Fruit fly (Drosophila melanogaster) whole organism, embryonic: ENCODE measurements around the gene CG31633.

Experiments
- Asciz ChIP-seq: fragments of 200-800 bp; sonication (Bioruptor generic); optimal IDR thresholded peaks from 2 replicates; lab custom pipeline; 2017; ENCODE audit warnings: missing biosample characterization, mild to moderate bottlenecking, missing genetic modification characterization, missing genetic modification reagents
- Bdp1 ChIP-seq: fragments of 200-800 bp; sonication (Bioruptor generic); optimal IDR thresholded peaks from 3 replicates; lab custom pipeline; 2016; ENCODE audit warnings: missing biosample characterization, missing genetic modification characterization
- C15 ChIP-seq: fragments of 200-800 bp; sonication (Bioruptor generic); IDR thresholded peaks from 3 replicates; pipeline ENCODE4 v1.3.6; 2022; ENCODE audit warnings: missing biosample characterization, missing genetic modification characterization
- CG10321 ChIP-seq: fragments of 200-800 bp; sonication (Bioruptor generic); IDR thresholded peaks from 2 replicates; pipeline ENCODE4 v1.3.6; 2022; ENCODE audit warnings: missing biosample characterization, missing genetic modification characterization
- CG10979 ChIP-seq: fragments of 200-800 bp; sonication (Bioruptor generic); optimal IDR thresholded peaks from 2 replicates; lab custom pipeline; 2018; ENCODE audit warnings: missing biosample characterization, mild to moderate bottlenecking, missing genetic modification characterization, moderate library complexity
- CG13775 ChIP-seq: fragments of 200-800 bp; sonication (Bioruptor generic); optimal IDR thresholded peaks from 3 replicates; lab custom pipeline; 2017; ENCODE audit warnings: missing biosample characterization, mild to moderate bottlenecking, missing genetic modification characterization
- CG14667 ChIP-seq: fragments of 200-800 bp; sonication (Bioruptor generic); IDR thresholded peaks from 2 replicates; pipeline ENCODE4 v1.3.6; 2022; ENCODE audit warnings: missing biosample characterization, missing genetic modification characterization
- CG17359 ChIP-seq: fragments of 200-800 bp; sonication (Bioruptor generic); optimal IDR thresholded peaks from 3 replicates; lab custom pipeline; 2018; ENCODE audit warnings: missing biosample characterization, mild to moderate bottlenecking, missing genetic modification characterization, moderate library complexity
- CG17829 ChIP-seq: fragments of 200-800 bp; optimal IDR thresholded peaks from 2 replicates; lab custom pipeline; 2019; ENCODE audit warnings: missing biosample characterization, mild to moderate bottlenecking, missing genetic modification characterization, moderate library complexity
- CG18011 ChIP-seq: fragments of 200-800 bp; sonication (Bioruptor generic); optimal IDR thresholded peaks from 2 replicates; lab custom pipeline; 2017; ENCODE audit warnings: missing biosample characterization, missing genetic modification characterization, mild to moderate bottlenecking, moderate library complexity, missing genotype
- CG33213 ChIP-seq: fragments of 200-800 bp; sonication (Bioruptor generic); optimal IDR thresholded peaks from 3 replicates; lab custom pipeline; 2016; ENCODE audit warnings: missing biosample characterization, missing genetic modification characterization
- CG34376 ChIP-seq: fragments of 200-800 bp; sonication (Bioruptor generic); optimal IDR thresholded peaks from 2 replicates; lab custom pipeline; 2018; ENCODE audit warnings: missing biosample characterization, mild to moderate bottlenecking, missing genetic modification characterization
- CG42726 ChIP-seq: fragments of 200-800 bp; sonication (Bioruptor generic); IDR thresholded peaks from 2 replicates; pipeline ENCODE4 v1.3.6; 2022; ENCODE audit warnings: missing biosample characterization, missing genetic modification characterization; ENCODE audit not compliant: partially characterized antibody
- CG4404 ChIP-seq: fragments of 200-800 bp; sonication (Bioruptor generic); IDR thresholded peaks from 2 replicates; pipeline ENCODE4 v1.3.6; 2022; ENCODE audit warnings: missing biosample characterization, missing genetic modification characterization
- CG5245 ChIP-seq: fragments of 200-800 bp; sonication (Bioruptor generic); optimal IDR thresholded peaks from 3 replicates; lab custom pipeline; 2016; ENCODE audit warnings: missing biosample characterization, missing genetic modification characterization
- CG6654 ChIP-seq: fragments of 200-800 bp; sonication (Bioruptor generic); optimal IDR thresholded peaks from 2 replicates; lab custom pipeline; 2017; ENCODE audit warnings: missing biosample characterization, mild to moderate bottlenecking, missing genetic modification characterization
- CG7271 ChIP-seq: fragments of 200-800 bp; sonication (Bioruptor generic); optimal IDR thresholded peaks from 2 replicates; lab custom pipeline; 2018; ENCODE audit warnings: missing biosample characterization, mild to moderate bottlenecking, missing genetic modification characterization, moderate library complexity
- CTCF ChIP-seq: fragments of 200-800 bp; sonication (Bioruptor generic); optimal IDR thresholded peaks from 2 replicates; lab custom pipeline; 2017; ENCODE audit warnings: missing biosample characterization, mild to moderate bottlenecking, missing genetic modification characterization, moderate library complexity
- Camta ChIP-seq: fragments of 200-800 bp; sonication (Bioruptor generic); optimal IDR thresholded peaks from 2 replicates; lab custom pipeline; 2016; ENCODE audit warnings: missing biosample characterization, missing genetic modification characterization
- D19B ChIP-seq: fragments of 200-800 bp; sonication (Bioruptor generic); optimal IDR thresholded peaks from 2 replicates; lab custom pipeline; 2017; ENCODE audit warnings: missing biosample characterization, mild to moderate bottlenecking, missing genetic modification characterization
- E2f2 ChIP-seq: fragments of 200-800 bp; sonication (Bioruptor generic); IDR thresholded peaks from 2 replicates; pipeline ENCODE4 v1.3.6; 2022; ENCODE audit warnings: missing biosample characterization, missing genetic modification characterization
- H2.0 ChIP-seq: fragments of 200-800 bp; sonication (Bioruptor generic); IDR thresholded peaks from 2 replicates; pipeline ENCODE4 v1.3.6; 2022; ENCODE audit warnings: missing biosample characterization, missing genetic modification characterization
- Hmr ChIP-seq: fragments of 200-800 bp; sonication (Bioruptor generic); optimal IDR thresholded peaks from 3 replicates; lab custom pipeline; 2017; ENCODE audit warnings: mild to moderate bottlenecking, missing biosample characterization, missing genetic modification reagents, missing genetic modification characterization
- Lhr ChIP-seq: fragments of 200-800 bp; sonication (Bioruptor generic); optimal IDR thresholded peaks from 3 replicates; lab custom pipeline; 2017; ENCODE audit warnings: mild to moderate bottlenecking, missing biosample characterization, missing genetic modification reagents, missing genetic modification characterization
- Oli ChIP-seq: fragments of 200-800 bp; sonication (Bioruptor generic); optimal IDR thresholded peaks from 2 replicates; lab custom pipeline; 2018; ENCODE audit warnings: missing biosample characterization, mild to moderate bottlenecking, missing genetic modification characterization, moderate library complexity
- Optix ChIP-seq: fragments of 200-800 bp; sonication (Bioruptor generic); IDR thresholded peaks from 3 replicates; pipeline ENCODE4 v1.3.6; 2022; ENCODE audit warnings: missing biosample characterization, missing genetic modification characterization
- Side ChIP-seq: fragments of 200-800 bp; sonication (Bioruptor generic); optimal IDR thresholded peaks from 2 replicates; lab custom pipeline; 2016; ENCODE audit warnings: missing biosample characterization, missing genetic modification characterization
- Sry-β ChIP-seq: fragments of 200-800 bp; sonication (Bioruptor generic); optimal IDR thresholded peaks from 2 replicates; lab custom pipeline; 2018; ENCODE audit warnings: missing biosample characterization, mild to moderate bottlenecking, missing genetic modification characterization, moderate library complexity
- TFAM ChIP-seq: fragments of 200-800 bp; sonication (Bioruptor generic); optimal IDR thresholded peaks from 2 replicates; lab custom pipeline; 2017; ENCODE audit warnings: missing biosample characterization, missing genetic modification characterization, inconsistent platforms
- Trl ChIP-seq, 3 experiments: fragments of >200 bp in 2 of 3; fragments of 200-800 bp in 1 of 3; sonication (Bioruptor generic) in 1 of 3; optimal IDR thresholded peaks; 2 replicates in 1 of 3; 3 replicates in 2 of 3; lab custom pipeline; 2016 to 2017; ENCODE audit warnings: missing biosample characterization in 1 of 3, missing genetic modification characterization in 1 of 3
- ara ChIP-seq: fragments of 200-800 bp; sonication (Bioruptor generic); IDR thresholded peaks from 2 replicates; pipeline ENCODE4 v1.3.6; 2022; ENCODE audit warnings: missing biosample characterization, missing genetic modification characterization
- bbx ChIP-seq: fragments of 200-800 bp; sonication (Bioruptor generic); IDR thresholded peaks from 2 replicates; pipeline ENCODE4 v1.3.6; 2022; ENCODE audit warnings: missing biosample characterization, missing genetic modification characterization; ENCODE audit not compliant: partially characterized antibody
- chinmo ChIP-seq: fragments of 200-800 bp; sonication (Bioruptor generic); IDR thresholded peaks from 4 replicates; pipeline ENCODE4 v1.3.6; 2022; ENCODE audit warnings: missing biosample characterization, missing genetic modification characterization; ENCODE audit not compliant: partially characterized antibody
- croc ChIP-seq: fragments of 200-800 bp; sonication (Bioruptor generic); conservative IDR thresholded peaks from 3 replicates; pipeline ENCODE4 v1.3.6; 2022; ENCODE audit warnings: missing biosample characterization, missing genetic modification characterization
- fd3F ChIP-seq: fragments of 200-800 bp; sonication (Bioruptor generic); optimal IDR thresholded peaks from 2 replicates; lab custom pipeline; 2018; ENCODE audit warnings: missing biosample characterization, mild to moderate bottlenecking, missing genetic modification characterization, moderate library complexity
- fu2 ChIP-seq: fragments of 200-800 bp; sonication (Bioruptor generic); optimal IDR thresholded peaks from 2 replicates; lab custom pipeline; 2016; ENCODE audit warnings: missing biosample characterization, missing genetic modification characterization
- gcm2 ChIP-seq: fragments of 200-800 bp; sonication (Bioruptor generic); optimal IDR thresholded peaks from 2 replicates; lab custom pipeline; 2016; ENCODE audit warnings: missing biosample characterization, missing genetic modification characterization
- gro ChIP-seq: fragments of 200-800 bp; sonication (Bioruptor generic); optimal IDR thresholded peaks from 2 replicates; lab custom pipeline; 2016; ENCODE audit warnings: missing biosample characterization, missing genetic modification characterization
- her ChIP-seq: fragments of 200-800 bp; sonication (Bioruptor generic); optimal IDR thresholded peaks from 2 replicates; lab custom pipeline; 2016; ENCODE audit warnings: missing biosample characterization, missing genetic modification characterization
- kni ChIP-seq: fragments of 200-800 bp; sonication (Bioruptor generic); optimal IDR thresholded peaks from 3 replicates; lab custom pipeline; 2017; ENCODE audit warnings: mild to moderate bottlenecking, missing biosample characterization, missing genetic modification reagents, missing genetic modification characterization
- otp ChIP-seq: fragments of 200-800 bp; sonication (Bioruptor generic); IDR thresholded peaks from 3 replicates; pipeline ENCODE4, ENCODE4 v1.3.6; 2022; ENCODE audit warnings: missing biosample characterization, missing genetic modification characterization
- pita ChIP-seq: fragments of 200-800 bp; sonication (Bioruptor generic); optimal IDR thresholded peaks from 2 replicates; lab custom pipeline; 2017; ENCODE audit warnings: missing biosample characterization, mild to moderate bottlenecking, missing genetic modification characterization
- slbo ChIP-seq: fragments of 200-800 bp; sonication (Bioruptor generic); IDR thresholded peaks from 2 replicates; pipeline ENCODE4 v1.3.6; 2022; ENCODE audit warnings: missing biosample characterization, missing genetic modification characterization
- stc ChIP-seq: fragments of 200-800 bp; sonication (Bioruptor generic); IDR thresholded peaks from 2 replicates; pipeline ENCODE4 v1.3.6; 2022; ENCODE audit warnings: missing biosample characterization, missing genetic modification characterization
- twi ChIP-seq: fragments of 200-800 bp; optimal IDR thresholded peaks from 2 replicates; lab custom pipeline; 2019; ENCODE audit warnings: missing biosample characterization, mild to moderate bottlenecking, missing genetic modification characterization, moderate library complexity
- tx ChIP-seq: fragments of 200-800 bp; sonication (Bioruptor generic); optimal IDR thresholded peaks from 2 replicates; lab custom pipeline; 2016; ENCODE audit warnings: missing biosample characterization, missing genetic modification characterization
- unpg ChIP-seq: fragments of 200-800 bp; sonication (Bioruptor generic); optimal IDR thresholded peaks from 3 replicates; lab custom pipeline; 2018; ENCODE audit warnings: missing biosample characterization, mild to moderate bottlenecking, missing genetic modification characterization, moderate library complexity
- wdn ChIP-seq: fragments of 200-800 bp; sonication (Bioruptor generic); IDR thresholded peaks from 2 replicates; pipeline ENCODE4 v1.3.6; 2022; ENCODE audit warnings: missing biosample characterization, missing genetic modification characterization
- yki ChIP-seq: fragments of >200 bp; optimal IDR thresholded peaks from 3 replicates; lab custom pipeline; 2018
- zen2 ChIP-seq: fragments of 200-800 bp; sonication (Bioruptor generic); IDR thresholded peaks from 3 replicates; pipeline ENCODE4 v1.3.6; 2022; ENCODE audit warnings: missing biosample characterization, missing genetic modification characterization; ENCODE audit not compliant: partially characterized antibody

CG31633 gene

DNA sequence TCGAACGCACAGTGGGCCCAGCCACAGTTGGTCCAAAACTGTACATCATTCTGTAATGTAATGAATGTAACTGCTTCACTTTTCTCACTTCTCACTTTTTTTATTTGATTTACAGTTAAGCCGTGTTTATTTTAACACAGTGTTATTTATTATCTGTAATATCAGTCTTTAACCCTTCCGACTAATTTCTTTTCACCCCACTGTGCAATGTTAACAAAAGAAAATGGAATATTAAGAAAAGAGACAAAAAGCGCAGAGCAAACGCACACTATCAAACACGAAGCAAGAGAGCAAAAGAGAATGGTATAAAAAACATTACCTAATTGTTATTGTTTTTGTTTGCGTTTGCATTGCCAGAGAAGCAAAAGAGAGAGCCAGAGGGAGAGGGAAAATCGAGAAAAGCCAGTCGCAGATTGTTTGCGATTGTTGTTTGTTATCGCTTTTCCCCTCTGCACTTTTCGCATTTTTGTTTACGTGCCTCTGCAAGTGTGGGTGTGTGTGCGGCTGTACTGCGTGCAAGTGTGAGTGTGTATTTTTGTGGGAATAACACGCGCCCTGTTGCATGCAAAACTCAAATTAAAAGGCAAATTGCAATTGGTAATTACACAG lies 8.9 kb downstream of the CG31633 start (continued):
- peak; percentile 78 for TF ChIP-seq CTCF (GFP tag; lab: Kevin White, UChicago)
- peak; percentile 92 for TF ChIP-seq CG6654 (GFP tag; lab: Kevin White, UChicago)
- TF ChIP-seq CG10321 (GFP tag; lab: Robert Waterston, UW) = peak; percentile 82
- TF ChIP-seq CG17359 = peak; percentile 99
- peak; percentile 95 for TF ChIP-seq Bdp1 (GFP tag; lab: Kevin White, UChicago)
- peak; percentile 87 for TF ChIP-seq E2f2 (GFP tag; lab: Robert Waterston, UW)
- TF ChIP-seq H2.0 (GFP tag; lab: Robert Waterston, UW) = peak; percentile 97
- TF ChIP-seq CG10979 = peak; percentile 99
- no peak for TF ChIP-seq pita (GFP tag; lab: Kevin White, UChicago)
- peak; percentile 99 for TF ChIP-seq CG17829
- no peak for TF ChIP-seq CG42726 (GFP tag; lab: Robert Waterston, UW)
- peak; percentile 99 for TF ChIP-seq Oli (tag; lab: Kevin White, UChicago)
- peak; percentile 94 for TF ChIP-seq CG14667 (GFP tag; lab: Robert Waterston, UW)
- TF ChIP-seq Trl (optimal IDR thresholded peaks at IDR 0.05; lab: Kevin White, UChicago) = peak; percentile 69 to 89
- TF ChIP-seq Trl (GFP tag; optimal IDR thresholded peaks at IDR 0.05; lab: Kevin White, UChicago) = peak; percentile 99
- peak; percentile 99 for TF ChIP-seq unpg (GFP tag; lab: Kevin White, UChicago)
- TF ChIP-seq Side (GFP tag; lab: Kevin White, UChicago) = peak; percentile 98
- TF ChIP-seq stc (GFP tag; lab: Robert Waterston, UW) = peak; percentile 98
- peak; percentile 95 for TF ChIP-seq Lhr
- TF ChIP-seq fd3F (GFP tag; lab: Kevin White, UChicago) = peak; percentile 96
- peak; percentile 95 for TF ChIP-seq C15 (GFP tag; lab: Robert Waterston, UW)
- TF ChIP-seq Asciz = peak; percentile 99
- TF ChIP-seq otp = peak; percentile 98
- peak; percentile 90 for TF ChIP-seq D19B
- peak; percentile 97 for TF ChIP-seq her (GFP tag; lab: Kevin White, UChicago)
- peak; percentile 93 for TF ChIP-seq CG7271 (tag; lab: Kevin White, UChicago)
- TF ChIP-seq ara (GFP tag; lab: Robert Waterston, UW) = peak; percentile 97
- TF ChIP-seq gro (GFP tag; lab: Kevin White, UChicago) = peak; percentile 98
- TF ChIP-seq gcm2 (GFP tag; lab: Kevin White, UChicago) = peak; percentile 97
- TF ChIP-seq CG13775 (GFP tag; lab: Kevin White, UChicago) = peak; percentile 96
- TF ChIP-seq CG18011 (GFP tag; lab: Kevin White, UChicago) = peak; percentile 91
- peak; percentile 97 for TF ChIP-seq Optix
- peak; percentile 96 for TF ChIP-seq chinmo (GFP tag; lab: Robert Waterston, UW)
- TF ChIP-seq fu2 (GFP tag; lab: Kevin White, UChicago) = peak; percentile 96
- TF ChIP-seq slbo = peak; percentile 97
- peak; percentile 95 for TF ChIP-seq TFAM (GFP tag; lab: Kevin White, UChicago)
- TF ChIP-seq yki (lab: Kevin White, UChicago) = no peak
- peak; percentile 98 for TF ChIP-seq CG33213
- TF ChIP-seq croc (GFP tag; lab: Robert Waterston, UW) = peak; percentile 94
- TF ChIP-seq twi (tag; lab: Kevin White, UChicago) = peak; percentile 95
- peak; percentile 94 for TF ChIP-seq wdn (GFP tag; lab: Robert Waterston, UW)
- peak; percentile 89 for TF ChIP-seq CG4404 (GFP tag; lab: Robert Waterston, UW)
- TF ChIP-seq kni (GFP tag; lab: Kevin White, UChicago) = peak; percentile 97
- peak; percentile 98 for TF ChIP-seq CG5245 (GFP tag; lab: Kevin White, UChicago)
- TF ChIP-seq tx (GFP tag; lab: Kevin White, UChicago) = peak; percentile 98
- peak; percentile 75 for TF ChIP-seq Sry-β
- no peak for TF ChIP-seq zen2 (GFP tag; lab: Robert Waterston, UW)
- peak; percentile 42; the same call in 1 of the 2 replicates for TF ChIP-seq bbx (GFP tag; lab: Robert Waterston, UW)
- TF ChIP-seq Camta (GFP tag; lab: Kevin White, UChicago) = peak; percentile 99
- TF ChIP-seq Hmr (GFP tag; lab: Kevin White, UChicago) = peak; percentile 98
- TF ChIP-seq CG34376 (GFP tag; lab: Kevin White, UChicago) = peak; percentile 96
